Fruit fly (Drosophila melanogaster) whole organism, embryonic: ENCODE measurements around the gene g.
A peak's percentile ranks its signal among the peaks of the same experiment; 100 is the strongest.

ENCODE experiments used
- Antp ChIP-seq: fragments of 200-800 bp; sonication (Bioruptor generic); optimal IDR thresholded peaks from 3 replicates; lab custom pipeline; 2016; ENCODE audit warnings: missing biosample characterization, missing genetic modification characterization
- CG10979 ChIP-seq: fragments of 200-800 bp; sonication (Bioruptor generic); optimal IDR thresholded peaks from 2 replicates; lab custom pipeline; 2018; ENCODE audit warnings: missing biosample characterization, mild to moderate bottlenecking, missing genetic modification characterization, moderate library complexity
- CG12155 ChIP-seq: fragments of 200-800 bp; sonication (Bioruptor generic); optimal IDR thresholded peaks from 3 replicates; lab custom pipeline; 2016; ENCODE audit warnings: missing biosample characterization, missing genetic modification characterization
- CG12391 ChIP-seq: fragments of 200-800 bp; sonication (Bioruptor generic); optimal IDR thresholded peaks from 3 replicates; lab custom pipeline; 2018; ENCODE audit warnings: missing biosample characterization, mild to moderate bottlenecking, missing genetic modification characterization, moderate library complexity
- CG12659 ChIP-seq: fragments of 200-800 bp; sonication (Bioruptor generic); optimal IDR thresholded peaks from 3 replicates; lab custom pipeline; 2017; ENCODE audit warnings: mild to moderate bottlenecking, missing biosample characterization, missing genetic modification reagents, missing genetic modification characterization
- CG13424 ChIP-seq: fragments of 200-800 bp; sonication (Bioruptor generic); optimal IDR thresholded peaks from 2 replicates; lab custom pipeline; 2019; ENCODE audit warnings: missing biosample characterization, mild to moderate bottlenecking, missing genetic modification characterization, moderate library complexity
- CG13624 ChIP-seq: fragments of 200-800 bp; sonication (Bioruptor generic); optimal IDR thresholded peaks from 2 replicates; lab custom pipeline; 2016; ENCODE audit warnings: missing biosample characterization, missing genetic modification characterization
- CG14860 ChIP-seq: fragments of 200-800 bp; sonication (Bioruptor generic); IDR thresholded peaks from 3 replicates; pipeline ENCODE4 v1.3.6; 2022; ENCODE audit warnings: missing biosample characterization, missing genetic modification characterization; ENCODE audit not compliant: partially characterized antibody
- CG1602 ChIP-seq: fragments of 200-800 bp; sonication (Bioruptor generic); optimal IDR thresholded peaks from 3 replicates; lab custom pipeline; 2016; ENCODE audit warnings: missing biosample characterization, missing genetic modification characterization
- CG1603 ChIP-seq: fragments of 200-800 bp; sonication (Bioruptor generic); optimal IDR thresholded peaks from 2 replicates; lab custom pipeline; 2019; ENCODE audit warnings: missing biosample characterization, mild to moderate bottlenecking, missing genetic modification characterization, moderate library complexity
- CG3065 ChIP-seq: fragments of 200-800 bp; sonication (Bioruptor generic); optimal IDR thresholded peaks from 2 replicates; lab custom pipeline; 2016; ENCODE audit warnings: missing biosample characterization, missing genetic modification characterization
- CG31441 ChIP-seq: fragments of 200-800 bp; sonication (Bioruptor generic); IDR thresholded peaks from 2 replicates; pipeline ENCODE4 v1.3.6; 2022; ENCODE audit warnings: missing biosample characterization, missing genetic modification characterization
- CG32532 ChIP-seq: fragments of 200-800 bp; sonication (Bioruptor generic); IDR thresholded peaks from 2 replicates; pipeline ENCODE4 v1.3.6; 2022; ENCODE audit warnings: missing biosample characterization, missing genetic modification characterization
- CG33557 ChIP-seq: fragments of 200-800 bp; sonication (Bioruptor generic); optimal IDR thresholded peaks from 2 replicates; lab custom pipeline; 2019; ENCODE audit warnings: missing biosample characterization, mild to moderate bottlenecking, missing genetic modification characterization, moderate library complexity
- CG34224 ChIP-seq: fragments of 200-800 bp; sonication (Bioruptor generic); IDR thresholded peaks from 3 replicates; pipeline ENCODE4 v1.3.6; 2022; ENCODE audit warnings: missing biosample characterization, missing genetic modification characterization; ENCODE audit not compliant: partially characterized antibody
- CG34422 ChIP-seq: fragments of 200-800 bp; sonication (Bioruptor generic); IDR thresholded peaks from 3 replicates; pipeline ENCODE4 v1.3.6; 2022; ENCODE audit warnings: missing biosample characterization, missing genetic modification characterization
- CG6272 ChIP-seq: fragments of 200-800 bp; sonication (Bioruptor generic); IDR thresholded peaks from 2 replicates; pipeline ENCODE4 v1.3.6; 2022; ENCODE audit warnings: missing biosample characterization, missing genetic modification characterization
- CG7556 ChIP-seq: fragments of 200-800 bp; sonication (Bioruptor generic); optimal IDR thresholded peaks from 2 replicates; lab custom pipeline; 2017; ENCODE audit warnings: missing biosample characterization, mild to moderate bottlenecking, missing genetic modification characterization
- CG7963 ChIP-seq: fragments of 200-800 bp; sonication (Bioruptor generic); IDR thresholded peaks from 3 replicates; pipeline ENCODE4 v1.3.6; 2022; ENCODE audit warnings: missing biosample characterization, missing genetic modification characterization; ENCODE audit not compliant: partially characterized antibody
- D19A ChIP-seq: fragments of 200-800 bp; optimal IDR thresholded peaks from 3 replicates; lab custom pipeline; 2019; ENCODE audit warnings: missing biosample characterization, mild to moderate bottlenecking, missing genetic modification characterization, moderate library complexity
- Dll ChIP-seq: fragments of 200-800 bp; sonication (Bioruptor generic); IDR thresholded peaks from 4 replicates; pipeline ENCODE4 v1.3.6; 2022; ENCODE audit warnings: missing biosample characterization, missing genetic modification characterization; ENCODE audit not compliant: partially characterized antibody
- Dref ChIP-seq: fragments of 200-800 bp; sonication (Bioruptor generic); IDR thresholded peaks from 2 replicates; pipeline ENCODE4 v1.3.6; 2022; ENCODE audit warnings: missing biosample characterization, missing genetic modification characterization
- Kr ChIP-seq: fragments of 200-800 bp; sonication (Bioruptor generic); optimal IDR thresholded peaks from 2 replicates; lab custom pipeline; 2017; ENCODE audit warnings: missing biosample characterization, mild to moderate bottlenecking, missing genetic modification characterization
- MBD-R2 ChIP-seq: fragments of 200-800 bp; sonication (Bioruptor generic); IDR thresholded peaks from 2 replicates; pipeline ENCODE4 v1.3.6; 2022; ENCODE audit warnings: missing biosample characterization, missing genetic modification characterization
- Med ChIP-seq: fragments of 200-800 bp; sonication (Bioruptor generic); peaks from one replicate; lab custom pipeline; 2016; ENCODE audit warnings: missing biosample characterization, missing genetic modification characterization, mild to moderate bottlenecking, inconsistent platforms, moderate library complexity
- Mes4 ChIP-seq: fragments of 200-800 bp; sonication (Bioruptor generic); optimal IDR thresholded peaks from 2 replicates; lab custom pipeline; 2016; ENCODE audit warnings: missing biosample characterization, missing genetic modification characterization
- Ptx1 ChIP-seq: fragments of 200-800 bp; sonication (Bioruptor generic); IDR thresholded peaks from 2 replicates; pipeline ENCODE4 v1.3.6; 2022; ENCODE audit warnings: missing biosample characterization, missing genetic modification characterization
- Sox102F ChIP-seq: fragments of 200-800 bp; sonication (Bioruptor generic); optimal IDR thresholded peaks from 2 replicates; lab custom pipeline; 2018; ENCODE audit warnings: missing biosample characterization, mild to moderate bottlenecking, missing genetic modification characterization, moderate library complexity
- Sry-δ ChIP-seq: fragments of 200-800 bp; sonication (Bioruptor generic); optimal IDR thresholded peaks from 2 replicates; lab custom pipeline; 2016; ENCODE audit warnings: missing biosample characterization, missing genetic modification characterization
- aop ChIP-seq: fragments of 200-800 bp; sonication (Bioruptor generic); IDR thresholded peaks from 2 replicates; pipeline ENCODE4 v1.3.6; 2022; ENCODE audit warnings: missing biosample characterization, missing genetic modification characterization
- br ChIP-seq: fragments of >200 bp; optimal IDR thresholded peaks from 2 replicates; lab custom pipeline; 2017
- corto ChIP-seq: fragments of 200-800 bp; sonication (Bioruptor generic); optimal IDR thresholded peaks from 2 replicates; lab custom pipeline; 2016; ENCODE audit warnings: missing biosample characterization, mild to moderate bottlenecking, missing genetic modification characterization, moderate library complexity
- eve ChIP-seq, 2 experiments: fragments of >200 bp; optimal IDR thresholded peaks; 2 replicates each; lab custom pipeline; 2017; ENCODE audit warnings: missing biosample characterization in 2 of 2, missing genetic modification characterization in 2 of 2
- fru ChIP-seq: fragments of >200 bp; optimal IDR thresholded peaks from 2 replicates; lab custom pipeline; 2017
- gem ChIP-seq: fragments of 200-800 bp; sonication (Bioruptor generic); optimal IDR thresholded peaks from 2 replicates; lab custom pipeline; 2019; ENCODE audit warnings: missing biosample characterization, mild to moderate bottlenecking, missing genetic modification characterization, moderate library complexity
- grau ChIP-seq: fragments of 200-800 bp; optimal IDR thresholded peaks from 3 replicates; lab custom pipeline; 2019; ENCODE audit warnings: missing biosample characterization, mild to moderate bottlenecking, missing genetic modification characterization, moderate library complexity
- knrl ChIP-seq: fragments of 200-800 bp; sonication (Bioruptor generic); IDR thresholded peaks from 3 replicates; pipeline ENCODE4 v1.3.6; 2022; ENCODE audit warnings: missing biosample characterization, missing genetic modification characterization; ENCODE audit not compliant: partially characterized antibody
- lola ChIP-seq, 3 experiments: fragments of >200 bp in 2 of 3; fragments of 200-800 bp in 1 of 3; sonication (Bioruptor generic) in 1 of 3; optimal IDR thresholded peaks; 2 replicates each; lab custom pipeline; 2017 to 2019; ENCODE audit warnings: missing biosample characterization in 3 of 3, missing genetic modification characterization in 3 of 3, mild to moderate bottlenecking in 1 of 3, moderate library complexity in 1 of 3
- nom ChIP-seq: fragments of 200-800 bp; sonication (Bioruptor generic); optimal IDR thresholded peaks from 2 replicates; lab custom pipeline; 2017; ENCODE audit warnings: missing biosample characterization, missing genetic modification characterization, mild to moderate bottlenecking, moderate library complexity, missing genetic modification reagents
- phol ChIP-seq: fragments of 200-800 bp; sonication (Bioruptor generic); optimal IDR thresholded peaks from 3 replicates; lab custom pipeline; 2018; ENCODE audit warnings: missing biosample characterization, mild to moderate bottlenecking, missing genetic modification characterization, moderate library complexity
- rib ChIP-seq: fragments of 200-800 bp; sonication (Bioruptor generic); IDR thresholded peaks from 2 replicates; pipeline ENCODE4 v1.3.6; 2022; ENCODE audit warnings: missing biosample characterization, missing genetic modification characterization
- row ChIP-seq: fragments of 200-800 bp; sonication (Bioruptor generic); IDR thresholded peaks from 3 replicates; pipeline ENCODE4 v1.3.6; 2022; ENCODE audit warnings: missing biosample characterization, missing genetic modification characterization
- scrt ChIP-seq: fragments of 200-800 bp; sonication (Bioruptor generic); optimal IDR thresholded peaks from 2 replicates; lab custom pipeline; 2018; ENCODE audit warnings: missing biosample characterization, mild to moderate bottlenecking, missing genetic modification characterization, moderate library complexity
- sqz ChIP-seq: fragments of 200-800 bp; sonication (Bioruptor generic); optimal IDR thresholded peaks from 3 replicates; lab custom pipeline; 2018; ENCODE audit warnings: missing biosample characterization, mild to moderate bottlenecking, missing genetic modification characterization
- ssp ChIP-seq: fragments of 200-800 bp; sonication (Bioruptor generic); IDR thresholded peaks from 2 replicates; pipeline ENCODE4 v1.3.6; 2022; ENCODE audit warnings: missing biosample characterization, missing genetic modification characterization
- tll ChIP-seq, 2 experiments: fragments of 200-800 bp in 1 of 2; fragments of >200 bp in 1 of 2; sonication (Bioruptor generic) in 1 of 2; optimal IDR thresholded peaks; 2 replicates each; lab custom pipeline; 2017 to 2019; ENCODE audit warnings: missing biosample characterization in 2 of 2, missing genetic modification characterization in 2 of 2, mild to moderate bottlenecking in 1 of 2, moderate library complexity in 1 of 2
- vnd ChIP-seq: fragments of 200-800 bp; sonication (Bioruptor generic); IDR thresholded peaks from 3 replicates; pipeline ENCODE4 v1.3.6; 2022; ENCODE audit warnings: missing biosample characterization, missing genetic modification characterization; ENCODE audit not compliant: partially characterized antibody
- wdn ChIP-seq: fragments of 200-800 bp; sonication (Bioruptor generic); IDR thresholded peaks from 2 replicates; pipeline ENCODE4 v1.3.6; 2022; ENCODE audit warnings: missing biosample characterization, missing genetic modification characterization

g gene

DNA sequence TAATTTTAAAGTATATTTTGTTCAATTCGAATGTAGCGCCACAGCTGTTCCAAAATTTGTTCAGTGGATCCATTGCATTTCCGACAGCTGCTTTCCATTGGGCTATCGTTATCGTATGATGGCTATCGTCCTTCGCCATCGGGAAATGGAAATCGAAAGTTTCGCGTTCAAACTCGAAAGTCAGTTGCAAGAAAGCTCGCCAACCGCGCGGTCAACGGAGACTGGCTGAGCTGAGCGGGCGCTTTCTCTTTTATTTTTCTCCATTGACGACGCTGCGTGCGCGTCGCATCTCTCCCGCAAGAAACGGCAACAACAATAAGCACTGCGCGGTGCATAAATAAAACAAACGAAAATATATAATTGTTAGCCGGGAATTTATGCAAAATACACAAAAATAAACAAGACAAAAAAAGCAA, 47.5 kb upstream of the g start, which contains the start of gene inaE (continued):
- TF ChIP-seq CG12391 (tag; lab: Kevin White, UChicago) (peak; percentile 9), row (GFP tag; lab: Robert Waterston, UW) (peak; percentile 40; the same call in 1 of the 3 replicates), CG14860 (GFP tag; lab: Robert Waterston, UW) (0 out of 3 replicates have a peak, but pooled peaks have one; percentile 35), CG3065 (no peak), tll (GFP tag; optimal IDR thresholded peaks at IDR 0.05; lab: Kevin White, UChicago) (no peak), ssp (GFP tag; lab: Robert Waterston, UW) (peak; percentile 96), CG1603 (peak; percentile 54), CG31441 (peak; percentile 11; the same call in 1 of the 2 replicates), CG12659 (peak; percentile 46), scrt (GFP tag; lab: Kevin White, UChicago) (peak; percentile 31), grau (tag; lab: Kevin White, UChicago) (peak; percentile 6), vnd (peak; percentile 53; the same call in 1 of the 3 replicates), nom (GFP tag; lab: Kevin White, UChicago) (peak; percentile 23), Antp (GFP tag; lab: Kevin White, UChicago) (no peak), br (lab: Kevin White, UChicago) (no peak), eve (GFP tag; optimal IDR thresholded peaks at IDR 0.05; lab: Kevin White, UChicago) (no peak), CG34224 (peak; percentile 32; the same call in 1 of the 3 replicates), lola (GFP tag; optimal IDR thresholded peaks at IDR 0.05; lab: Kevin White, UChicago) (peak in 1 of 3 experiments; percentile 79), phol (tag; lab: Kevin White, UChicago) (peak; percentile 26)

DNA sequence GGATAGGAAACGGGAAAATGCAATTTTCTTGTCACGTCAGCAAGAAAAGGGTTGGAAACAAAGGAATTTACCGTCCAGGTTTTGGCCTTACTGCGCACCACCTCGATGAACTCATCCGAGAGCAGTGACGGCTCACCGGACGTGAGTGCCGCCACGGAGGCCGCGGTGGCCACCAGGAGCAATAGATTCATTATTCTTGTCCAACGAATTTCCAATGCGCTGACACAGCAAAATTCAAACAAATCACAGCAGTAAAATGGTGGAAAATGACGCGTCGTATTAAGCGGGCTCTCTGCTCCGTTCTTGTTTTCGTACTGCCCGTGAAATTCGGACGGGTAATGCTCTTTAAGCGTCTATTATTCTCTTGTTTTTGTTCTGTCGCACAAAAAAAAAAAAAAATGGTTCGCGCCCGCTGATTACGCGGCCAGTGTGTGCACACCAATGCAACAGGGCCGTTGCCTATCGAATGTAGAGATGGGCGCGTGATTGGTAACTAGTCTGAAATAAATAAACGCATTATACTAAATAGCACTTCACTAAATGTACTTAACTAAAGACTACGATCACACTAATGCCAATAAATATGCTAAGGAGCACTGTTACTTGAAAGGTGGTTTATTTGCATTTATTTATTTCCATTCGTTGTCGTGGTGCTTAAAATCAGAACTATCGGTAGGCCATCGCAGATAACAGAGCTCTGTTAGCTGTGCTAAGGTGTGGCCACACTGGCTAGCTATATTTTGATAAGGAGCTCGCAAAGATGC, 45.8 kb upstream of the g start, which contains the start of the genes CtsB and amrt:
TSS of gene CtsB (minus strand) at position 432 of the 764 bp plus-strand sequence.
TSS of gene amrt (plus strand) at position 721 of the 764 bp plus-strand sequence.
- TF ChIP-seq Ptx1 (0 out of 2 replicates have a peak, but pooled peaks have one; percentile 51), Sox102F (GFP tag; lab: Kevin White, UChicago) (no peak), CG34422 (GFP tag; lab: Robert Waterston, UW) (0 out of 3 replicates have a peak, but pooled peaks have one; percentile 18), knrl (GFP tag; lab: Robert Waterston, UW) (peak; percentile 92; the same call in 2 of the 3 replicates), CG13424 (tag; lab: Kevin White, UChicago) (peak; percentile 59), CG33557 (peak; percentile 36), CG32532 (GFP tag; lab: Robert Waterston, UW) (peak; percentile 42; the same call in 1 of the 2 replicates), wdn (GFP tag; lab: Robert Waterston, UW) (no peak), CG7556 (GFP tag; lab: Kevin White, UChicago) (no peak), Mes4 (GFP tag; lab: Kevin White, UChicago) (peak; percentile 37), CG13624 (GFP tag; lab: Kevin White, UChicago) (peak; percentile 62), D19A (no peak), rib (GFP tag; lab: Robert Waterston, UW) (no peak), CG10979 (tag; lab: Kevin White, UChicago) (peak; percentile 38), CG1602 (peak; percentile 34), Dref (GFP tag; lab: Robert Waterston, UW) (peak; percentile 55), CG6272 (GFP tag; lab: Robert Waterston, UW) (no peak), Med (peak; percentile 93), Dll (GFP tag; lab: Robert Waterston, UW) (peak; percentile 88), fru (lab: Kevin White, UChicago) (no peak), corto (GFP tag; lab: Kevin White, UChicago) (no peak), MBD-R2 (GFP tag; lab: Robert Waterston, UW) (peak; percentile 52), aop (GFP tag; lab: Robert Waterston, UW) (no peak), sqz (GFP tag; lab: Kevin White, UChicago) (peak; percentile 93), CG12155 (peak; percentile 32), CG7963 (GFP tag; lab: Robert Waterston, UW) (peak; percentile 55; the same call in 1 of the 3 replicates), gem (tag; lab: Kevin White, UChicago) (peak; percentile 47), Kr (GFP tag; lab: Kevin White, UChicago) (peak; percentile 43), Sry-δ (GFP tag; lab: Kevin White, UChicago) (peak; percentile 93)
